Fruit fly (Drosophila melanogaster) whole organism, embryonic: ENCODE measurements around the gene SmD2.

ENCODE experiments used
- Adf1 ChIP-seq: fragments of 200-800 bp; sonication (Bioruptor generic); IDR thresholded peaks from 2 replicates; pipeline ENCODE4 v1.3.6; 2022; ENCODE audit warnings: missing biosample characterization, missing genetic modification characterization
- C15 ChIP-seq: fragments of 200-800 bp; sonication (Bioruptor generic); IDR thresholded peaks from 3 replicates; pipeline ENCODE4 v1.3.6; 2022; ENCODE audit warnings: missing biosample characterization, missing genetic modification characterization
- CG11085 ChIP-seq: fragments of 200-800 bp; sonication (Bioruptor generic); IDR thresholded peaks from 2 replicates; pipeline ENCODE4 v1.3.6; 2022; ENCODE audit warnings: missing biosample characterization, missing genetic modification characterization
- CG11695 ChIP-seq: fragments of 200-800 bp; sonication (Bioruptor generic); IDR thresholded peaks from 3 replicates; pipeline ENCODE4 v1.3.6; 2022; ENCODE audit warnings: missing biosample characterization, missing genetic modification characterization
- CG13424 ChIP-seq: fragments of 200-800 bp; sonication (Bioruptor generic); optimal IDR thresholded peaks from 2 replicates; lab custom pipeline; 2019; ENCODE audit warnings: missing biosample characterization, mild to moderate bottlenecking, missing genetic modification characterization, moderate library complexity
- CG13894 ChIP-seq: fragments of 200-800 bp; sonication (Bioruptor generic); optimal IDR thresholded peaks from 3 replicates; lab custom pipeline; 2018; ENCODE audit warnings: missing biosample characterization, mild to moderate bottlenecking, missing genetic modification characterization, moderate library complexity
- CG16813 ChIP-seq: fragments of 200-800 bp; sonication (Bioruptor generic); IDR thresholded peaks from 3 replicates; pipeline ENCODE4 v1.3.6; 2022; ENCODE audit warnings: missing biosample characterization, missing genetic modification characterization; ENCODE audit not compliant: partially characterized antibody
- CG18619 ChIP-seq: fragments of 200-800 bp; sonication (Bioruptor generic); optimal IDR thresholded peaks from 3 replicates; lab custom pipeline; 2017; ENCODE audit warnings: missing biosample characterization, mild to moderate bottlenecking, missing genetic modification characterization
- CG2199 ChIP-seq: fragments of 200-800 bp; sonication (Bioruptor generic); IDR thresholded peaks from 3 replicates; pipeline ENCODE4 v1.3.6; 2022; ENCODE audit warnings: missing biosample characterization, missing genetic modification characterization
- CG30403 ChIP-seq: fragments of 200-800 bp; sonication (Bioruptor generic); optimal IDR thresholded peaks from 3 replicates; lab custom pipeline; 2016; ENCODE audit warnings: missing biosample characterization, missing genetic modification characterization
- CG3407 ChIP-seq: fragments of 200-800 bp; sonication (Bioruptor generic); optimal IDR thresholded peaks from 2 replicates; lab custom pipeline; 2018; ENCODE audit warnings: missing biosample characterization, mild to moderate bottlenecking, missing genetic modification characterization
- CG3726 ChIP-seq: fragments of 200-800 bp; sonication (Bioruptor generic); IDR thresholded peaks from 3 replicates; pipeline ENCODE4, ENCODE4 v1.3.6; 2022; ENCODE audit warnings: missing biosample characterization, missing genetic modification characterization
- CG4617 ChIP-seq: fragments of 200-800 bp; sonication (Bioruptor generic); optimal IDR thresholded peaks from 3 replicates; lab custom pipeline; 2016; ENCODE audit warnings: missing biosample characterization, missing genetic modification characterization, borderline replicate concordance
- CG6689 ChIP-seq: fragments of 200-800 bp; sonication (Bioruptor generic); IDR thresholded peaks from 2 replicates; pipeline ENCODE4 v1.3.6; 2022; ENCODE audit warnings: missing biosample characterization, missing genetic modification characterization
- CG6791 ChIP-seq: fragments of 200-800 bp; sonication (Bioruptor generic); IDR thresholded peaks from 3 replicates; pipeline ENCODE4 v1.3.6; 2022; ENCODE audit warnings: missing biosample characterization, missing genetic modification characterization; ENCODE audit not compliant: partially characterized antibody
- CG8290 ChIP-seq, 3 experiments: fragments of 200-800 bp; sonication (Bioruptor generic); optimal IDR thresholded peaks; 2 replicates each; lab custom pipeline; 2016 to 2019; ENCODE audit warnings: missing biosample characterization in 3 of 3, missing genetic modification characterization in 3 of 3, mild to moderate bottlenecking in 2 of 3, moderate library complexity in 1 of 3
- CG8765 ChIP-seq: fragments of 200-800 bp; sonication (Bioruptor generic); IDR thresholded peaks from 2 replicates; pipeline ENCODE4 v1.3.6; 2022; ENCODE audit warnings: missing biosample characterization, missing genetic modification characterization
- CG9609 ChIP-seq: fragments of 200-800 bp; sonication (Bioruptor generic); optimal IDR thresholded peaks from 3 replicates; lab custom pipeline; 2016; ENCODE audit warnings: missing biosample characterization, missing genetic modification characterization
- Doc2 ChIP-seq: fragments of 200-800 bp; sonication (Bioruptor generic); IDR thresholded peaks from 2 replicates; pipeline ENCODE4 v1.3.6; 2022; ENCODE audit warnings: missing biosample characterization, missing genetic modification characterization
- HmgZ ChIP-seq: fragments of 200-800 bp; sonication (Bioruptor generic); optimal IDR thresholded peaks from 2 replicates; lab custom pipeline; 2018; ENCODE audit warnings: missing biosample characterization, mild to moderate bottlenecking, missing genetic modification characterization
- Hr39 ChIP-seq: fragments of >200 bp; optimal IDR thresholded peaks from 2 replicates; lab custom pipeline; 2017
- Meics ChIP-seq: fragments of 200-800 bp; sonication (Bioruptor generic); optimal IDR thresholded peaks from 2 replicates; lab custom pipeline; 2017; ENCODE audit warnings: missing biosample characterization, mild to moderate bottlenecking, missing genetic modification characterization
- Mes4 ChIP-seq: fragments of 200-800 bp; sonication (Bioruptor generic); optimal IDR thresholded peaks from 2 replicates; lab custom pipeline; 2016; ENCODE audit warnings: missing biosample characterization, missing genetic modification characterization
- NK7.1 ChIP-seq: fragments of 200-800 bp; sonication (Bioruptor generic); optimal IDR thresholded peaks from 3 replicates; lab custom pipeline; 2016; ENCODE audit warnings: missing biosample characterization, missing genetic modification characterization
- Oaz ChIP-seq: fragments of 200-800 bp; sonication (Bioruptor generic); IDR thresholded peaks from 2 replicates; pipeline ENCODE4 v1.3.6; 2022; ENCODE audit warnings: missing biosample characterization, missing genetic modification characterization
- Opbp ChIP-seq: fragments of 200-800 bp; sonication (Bioruptor generic); IDR thresholded peaks from 3 replicates; pipeline ENCODE4 v1.3.6; 2022; ENCODE audit warnings: missing biosample characterization, missing genetic modification characterization; ENCODE audit not compliant: partially characterized antibody
- Poxn ChIP-seq: fragments of 200-800 bp; sonication (Bioruptor generic); IDR thresholded peaks from 2 replicates; pipeline ENCODE4 v1.3.6; 2022; ENCODE audit warnings: missing biosample characterization, missing genetic modification characterization
- Ptx1 ChIP-seq: fragments of 200-800 bp; sonication (Bioruptor generic); IDR thresholded peaks from 2 replicates; pipeline ENCODE4 v1.3.6; 2022; ENCODE audit warnings: missing biosample characterization, missing genetic modification characterization
- Rx ChIP-seq: fragments of 200-800 bp; sonication (Bioruptor generic); IDR thresholded peaks from 2 replicates; pipeline ENCODE4 v1.3.6; 2022; ENCODE audit warnings: missing biosample characterization, missing genetic modification characterization
- Sry-δ ChIP-seq: fragments of 200-800 bp; sonication (Bioruptor generic); optimal IDR thresholded peaks from 2 replicates; lab custom pipeline; 2016; ENCODE audit warnings: missing biosample characterization, missing genetic modification characterization
- Trl ChIP-seq, 3 experiments: fragments of >200 bp in 2 of 3; fragments of 200-800 bp in 1 of 3; sonication (Bioruptor generic) in 1 of 3; optimal IDR thresholded peaks; 2 replicates in 1 of 3; 3 replicates in 2 of 3; lab custom pipeline; 2016 to 2017; ENCODE audit warnings: missing biosample characterization in 1 of 3, missing genetic modification characterization in 1 of 3
- Xbp1 ChIP-seq: fragments of 200-800 bp; sonication (Bioruptor generic); optimal IDR thresholded peaks from 3 replicates; lab custom pipeline; 2016; ENCODE audit warnings: missing biosample characterization, mild to moderate bottlenecking, missing genetic modification characterization
- Xrp1 ChIP-seq: fragments of 200-800 bp; sonication (Bioruptor generic); IDR thresholded peaks from 2 replicates; pipeline ENCODE4 v1.3.6; 2022; ENCODE audit warnings: missing biosample characterization, missing genetic modification characterization
- ap ChIP-seq: fragments of 200-800 bp; sonication (Bioruptor generic); IDR thresholded peaks from 2 replicates; pipeline ENCODE4 v1.3.6; 2022; ENCODE audit warnings: missing biosample characterization, missing genetic modification characterization
- cg ChIP-seq: fragments of 200-800 bp; sonication (Bioruptor generic); optimal IDR thresholded peaks from 3 replicates; lab custom pipeline; 2019; ENCODE audit warnings: missing biosample characterization, mild to moderate bottlenecking, missing genetic modification characterization, moderate library complexity
- ci ChIP-seq: fragments of 200-800 bp; sonication (Bioruptor generic); IDR thresholded peaks from 3 replicates; pipeline ENCODE4 v1.3.6; 2022; ENCODE audit warnings: missing biosample characterization, missing genetic modification characterization
- da ChIP-seq: fragments of 200-800 bp; sonication (Bioruptor generic); optimal IDR thresholded peaks from 2 replicates; lab custom pipeline; 2016; ENCODE audit warnings: missing biosample characterization, missing genetic modification characterization
- hbn ChIP-seq: fragments of 200-800 bp; sonication (Bioruptor generic); IDR thresholded peaks from 2 replicates; pipeline ENCODE4 v1.3.6; 2022; ENCODE audit warnings: missing biosample characterization, missing genetic modification characterization; ENCODE audit not compliant: partially characterized antibody
- inv ChIP-seq: fragments of 200-800 bp; sonication (Bioruptor generic); IDR thresholded peaks from 2 replicates; pipeline ENCODE4 v1.3.6; 2022; ENCODE audit warnings: missing biosample characterization, missing genetic modification characterization; ENCODE audit not compliant: partially characterized antibody
- lmd ChIP-seq: fragments of 200-800 bp; sonication (Bioruptor generic); IDR thresholded peaks from 2 replicates; pipeline ENCODE4 v1.3.6; 2022; ENCODE audit warnings: missing biosample characterization, missing genetic modification characterization
- mam ChIP-seq: fragments of 200-800 bp; sonication (Bioruptor generic); optimal IDR thresholded peaks from 3 replicates; lab custom pipeline; 2016; ENCODE audit warnings: missing biosample characterization, missing genetic modification characterization
- odd ChIP-seq: fragments of 200-800 bp; sonication (Bioruptor generic); optimal IDR thresholded peaks from 2 replicates; lab custom pipeline; 2017; ENCODE audit warnings: missing biosample characterization, mild to moderate bottlenecking, missing genetic modification characterization
- slbo ChIP-seq: fragments of 200-800 bp; sonication (Bioruptor generic); IDR thresholded peaks from 2 replicates; pipeline ENCODE4 v1.3.6; 2022; ENCODE audit warnings: missing biosample characterization, missing genetic modification characterization
- slou ChIP-seq: fragments of 200-800 bp; sonication (Bioruptor generic); optimal IDR thresholded peaks from 3 replicates; lab custom pipeline; 2016; ENCODE audit warnings: missing biosample characterization, missing genetic modification characterization
- sna ChIP-seq: fragments of 200-800 bp; sonication (Bioruptor generic); IDR thresholded peaks from 2 replicates; pipeline ENCODE4 v1.3.6; 2022; ENCODE audit warnings: missing biosample characterization, missing genetic modification characterization; ENCODE audit not compliant: partially characterized antibody
- so ChIP-seq: fragments of 200-800 bp; sonication (Bioruptor generic); IDR thresholded peaks from 3 replicates; pipeline ENCODE4 v1.3.6; 2022; ENCODE audit warnings: missing biosample characterization, missing genetic modification characterization
- sqz ChIP-seq: fragments of 200-800 bp; sonication (Bioruptor generic); optimal IDR thresholded peaks from 3 replicates; lab custom pipeline; 2018; ENCODE audit warnings: missing biosample characterization, mild to moderate bottlenecking, missing genetic modification characterization
- tio ChIP-seq: fragments of 200-800 bp; sonication (Bioruptor generic); optimal IDR thresholded peaks from 2 replicates; lab custom pipeline; 2017; ENCODE audit warnings: missing biosample characterization, missing genetic modification characterization, inconsistent platforms
- tup ChIP-seq: fragments of 200-800 bp; sonication (Bioruptor generic); optimal IDR thresholded peaks from 2 replicates; lab custom pipeline; 2016; ENCODE audit warnings: missing biosample characterization, mild to moderate bottlenecking, missing genetic modification characterization, moderate library complexity

The SmD2 gene

DNA sequence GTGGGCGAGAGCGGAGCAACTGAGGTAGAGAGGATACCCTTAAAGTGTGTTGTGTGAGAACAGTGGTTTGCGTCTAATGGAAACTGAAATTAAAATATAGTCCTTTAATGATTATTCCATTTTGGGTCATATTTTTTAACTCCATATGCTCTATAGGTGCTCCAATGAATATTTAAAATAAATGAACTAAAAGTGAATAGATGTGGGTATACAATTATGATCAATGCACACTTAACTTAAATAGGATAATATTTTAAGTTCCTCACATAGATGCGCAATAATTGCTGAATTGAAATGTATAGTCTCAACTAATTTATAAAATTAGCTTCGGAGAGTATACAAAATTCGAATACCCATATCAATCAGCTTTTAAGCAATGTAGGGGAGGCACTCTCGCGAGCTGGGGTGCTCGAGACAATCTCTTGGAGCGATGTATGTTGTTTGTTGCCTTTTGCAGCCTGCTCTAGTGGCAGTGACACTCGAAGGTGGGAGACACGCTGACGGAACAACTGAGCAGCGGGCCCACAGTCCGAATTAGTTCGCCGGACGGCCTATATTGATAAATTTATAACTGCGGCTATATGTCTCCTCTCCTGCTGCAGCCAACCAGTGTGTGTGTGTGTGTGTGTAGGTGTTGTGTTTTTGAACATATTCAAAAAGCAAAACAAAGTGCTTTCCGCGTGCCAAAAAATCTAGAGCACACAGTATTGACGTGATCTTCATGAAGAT lies 8.1 kb upstream of the SmD2 start (continued):
- TF ChIP-seq CG11695 (GFP tag; lab: Robert Waterston, UW) (peak; percentile 80), tio (GFP tag; lab: Kevin White, UChicago) (peak; percentile 82), mam (peak; percentile 62), CG2199 (GFP tag; lab: Robert Waterston, UW) (no peak), CG3407 (GFP tag; lab: Kevin White, UChicago) (no peak), Sry-δ (GFP tag; lab: Kevin White, UChicago) (peak; percentile 17), Trl (optimal IDR thresholded peaks at IDR 0.05; lab: Kevin White, UChicago) (peak; percentile 1 to 52), Trl (GFP tag; optimal IDR thresholded peaks at IDR 0.05; lab: Kevin White, UChicago) (peak; percentile 36), Mes4 (GFP tag; lab: Kevin White, UChicago) (peak; percentile 62), CG18619 (GFP tag; lab: Kevin White, UChicago) (peak; percentile 80), Opbp (GFP tag; lab: Robert Waterston, UW) (no peak), inv (GFP tag; lab: Robert Waterston, UW) (no peak), CG13894 (tag; lab: Kevin White, UChicago) (no peak), CG9609 (GFP tag; lab: Kevin White, UChicago) (peak; percentile 51), CG6689 (peak; percentile 84), Meics (GFP tag; lab: Kevin White, UChicago) (peak; percentile 80), NK7.1 (peak; percentile 41), sna (GFP tag; lab: Robert Waterston, UW) (no peak), Xrp1 (GFP tag; lab: Robert Waterston, UW) (peak; percentile 55), cg (GFP tag; lab: Kevin White, UChicago) (peak; percentile 29), CG11085 (no peak), Rx (GFP tag; lab: Robert Waterston, UW) (0 out of 2 replicates have a peak, but pooled peaks have one; percentile 36), CG13424 (tag; lab: Kevin White, UChicago) (peak; percentile 87), so (peak; percentile 62; the same call in 1 of the 3 replicates), tup (GFP tag; lab: Kevin White, UChicago) (peak; percentile 16), CG6791 (GFP tag; lab: Robert Waterston, UW) (no peak; the same call in 2 of the 3 replicates), slou (GFP tag; lab: Kevin White, UChicago) (peak; percentile 14), Oaz (GFP tag; lab: Robert Waterston, UW) (no peak), ap (GFP tag; lab: Robert Waterston, UW) (0 out of 2 replicates have a peak, but pooled peaks have one; percentile 32), odd (GFP tag; lab: Kevin White, UChicago) (peak; percentile 80), Xbp1 (GFP tag; lab: Kevin White, UChicago) (peak; percentile 83), Ptx1 (peak; percentile 67), C15 (GFP tag; lab: Robert Waterston, UW) (0 out of 3 replicates have a peak, but pooled peaks have one; percentile 16), da (GFP tag; lab: Kevin White, UChicago) (no peak), CG30403 (GFP tag; lab: Kevin White, UChicago) (peak; percentile 86), Hr39 (lab: Kevin White, UChicago) (no peak), CG3726 (no peak), Doc2 (GFP tag; lab: Robert Waterston, UW) (no peak), CG8765 (GFP tag; lab: Robert Waterston, UW) (no peak), CG8290 (GFP tag; optimal IDR thresholded peaks at IDR 0.05; lab: Kevin White, UChicago) (peak; percentile 34), CG8290 (tag; optimal IDR thresholded peaks at IDR 0.05; lab: Kevin White, UChicago) (no peak), Adf1 (no peak), Poxn (GFP tag; lab: Robert Waterston, UW) (no peak), lmd (peak; percentile 76), ci (GFP tag; lab: Robert Waterston, UW) (peak; percentile 55; the same call in 1 of the 3 replicates), hbn (GFP tag; lab: Robert Waterston, UW) (no peak), CG4617 (GFP tag; lab: Kevin White, UChicago) (peak; percentile 49), slbo (GFP tag; lab: Robert Waterston, UW) (no peak), HmgZ (tag; lab: Kevin White, UChicago) (peak; percentile 51), sqz (GFP tag; lab: Kevin White, UChicago) (no peak), CG16813 (GFP tag; lab: Robert Waterston, UW) (no peak)
